Fruit fly (Drosophila melanogaster) Kc167 (cell line): ENCODE results near the gene CadN2.

Experiments
- Myc ChIP-seq: fragments of >200 bp; optimal IDR thresholded peaks from 2 replicates; lab custom pipeline; 2017; ENCODE audit warnings: missing external identifiers
- Sin3A ChIP-seq: fragments of >200 bp; optimal IDR thresholded peaks from 2 replicates; lab custom pipeline; 2018; ENCODE audit warnings: missing external identifiers
- h ChIP-seq: fragments of >200 bp; optimal IDR thresholded peaks from 3 replicates; lab custom pipeline; 2018; ENCODE audit warnings: missing external identifiers
- insv ChIP-seq: fragments of >200 bp; optimal IDR thresholded peaks from 3 replicates; lab custom pipeline; 2018; ENCODE audit warnings: missing external identifiers
- psq ChIP-seq: fragments of >200 bp; optimal IDR thresholded peaks from 2 replicates; lab custom pipeline; 2017; ENCODE audit warnings: missing external identifiers
- ttk ChIP-seq: sonication (Bioruptor generic); optimal IDR thresholded peaks from 2 replicates; lab custom pipeline; 2017; ENCODE audit warnings: missing external identifiers

Gene CadN2

dm6 chr2L:17875147-17875546 lies at the start of gene CadN2:
Gene CadN2 (minus strand): TSS chr2L:17875247.
- TF ChIP-seq ttk (no peak), insv (lab: Kevin White, UChicago) (no peak), Myc (no peak), h (no peak), psq (lab: Kevin White, UChicago) (no peak), Sin3A (lab: Kevin White, UChicago) (no peak)

- no peak for TF ChIP-seq h
- TF ChIP-seq insv (lab: Kevin White, UChicago) = no peak
- no peak for TF ChIP-seq Sin3A (lab: Kevin White, UChicago)
- TF ChIP-seq psq (lab: Kevin White, UChicago) = no peak
- no peak for TF ChIP-seq ttk
- TF ChIP-seq Myc = no peak
These were observed 46.5 kb upstream of the CadN2 start for dm6 chr2L:17921527-17921926.

- TF ChIP-seq Sin3A (lab: Kevin White, UChicago) (no peak), Myc (no peak), insv (lab: Kevin White, UChicago) (no peak), psq (lab: Kevin White, UChicago) (no peak), h (no peak), ttk (no peak)
These were observed 39.9 kb upstream of the CadN2 start, which contains the start of gene CG43271 for dm6 chr2L:17914923-17915322. Gene CG43271 (minus strand): TSS chr2L:17915023.

- TF ChIP-seq Sin3A (lab: Kevin White, UChicago) = no peak
- TF ChIP-seq h = no peak
- no peak for TF ChIP-seq Myc
- no peak for TF ChIP-seq insv (lab: Kevin White, UChicago)
- no peak for TF ChIP-seq psq (lab: Kevin White, UChicago)
- no peak for TF ChIP-seq ttk
These were observed 28.0 kb upstream of the CadN2 start for dm6 chr2L:17903007-17903406.

- no peak for TF ChIP-seq insv (lab: Kevin White, UChicago)
- no peak for TF ChIP-seq ttk
- TF ChIP-seq Myc = no peak
- no peak for TF ChIP-seq h
- no peak for TF ChIP-seq Sin3A (lab: Kevin White, UChicago)
- TF ChIP-seq psq (lab: Kevin White, UChicago) = no peak
These were observed 62.5 kb downstream of the CadN2 start, which contains the start of gene CG42830 for dm6 chr2L:17812572-17812971. Gene CG42830 (minus strand): TSS chr2L:17812672.

- no peak for TF ChIP-seq ttk
- no peak for TF ChIP-seq Myc
- TF ChIP-seq h = no peak
- no peak for TF ChIP-seq insv (lab: Kevin White, UChicago)
- no peak for TF ChIP-seq Sin3A (lab: Kevin White, UChicago)
- no peak for TF ChIP-seq psq (lab: Kevin White, UChicago)
These were observed 71.9 kb downstream of the CadN2 start for dm6 chr2L:17803117-17803516.

- no peak for TF ChIP-seq h
- TF ChIP-seq Myc = no peak
- TF ChIP-seq ttk = no peak
- no peak for TF ChIP-seq insv (lab: Kevin White, UChicago)
- TF ChIP-seq Sin3A (lab: Kevin White, UChicago) = no peak
- no peak for TF ChIP-seq psq (lab: Kevin White, UChicago)
These were observed 90.4 kb downstream of the CadN2 start for dm6 chr2L:17784641-17785040.

dm6 chr2L:17783477-17783876 lies 91.6 kb downstream of the CadN2 start:
- TF ChIP-seq ttk (no peak), psq (lab: Kevin White, UChicago) (no peak), insv (lab: Kevin White, UChicago) (no peak), Myc (no peak), h (no peak), Sin3A (lab: Kevin White, UChicago) (no peak)

dm6 chr2L:17781948-17782347 lies 93.1 kb downstream of the CadN2 start:
- TF ChIP-seq Sin3A (lab: Kevin White, UChicago) = no peak
- no peak for TF ChIP-seq ttk
- no peak for TF ChIP-seq h
- TF ChIP-seq psq (lab: Kevin White, UChicago) = no peak
- TF ChIP-seq Myc = no peak
- no peak for TF ChIP-seq insv (lab: Kevin White, UChicago)

- TF ChIP-seq ttk (no peak), Myc (no peak), Sin3A (lab: Kevin White, UChicago) (no peak), insv (lab: Kevin White, UChicago) (no peak), psq (lab: Kevin White, UChicago) (no peak), h (no peak)
These were observed 96.7 kb downstream of the CadN2 start, which contains the start of gene CadN for dm6 chr2L:17778287-17778762. Gene CadN (minus strand): TSS chr2L:17778340.

- TF ChIP-seq Sin3A (lab: Kevin White, UChicago) = no peak
- TF ChIP-seq h = no peak
- TF ChIP-seq ttk = no peak
- no peak for TF ChIP-seq psq (lab: Kevin White, UChicago)
- TF ChIP-seq insv (lab: Kevin White, UChicago) = no peak
These were observed 97.6 kb downstream of the CadN2 start for dm6 chr2L:17777425-17777824.

dm6 chr2L:17770775-17771174 lies 104.3 kb downstream of the CadN2 start:
- TF ChIP-seq Sin3A (lab: Kevin White, UChicago) (no peak), h (no peak), Myc (no peak)

- TF ChIP-seq Myc = no peak
- no peak for TF ChIP-seq psq (lab: Kevin White, UChicago)
- no peak for TF ChIP-seq Sin3A (lab: Kevin White, UChicago)
- no peak for TF ChIP-seq insv (lab: Kevin White, UChicago)
- TF ChIP-seq ttk = no peak
- TF ChIP-seq h = no peak
These were observed 104.9 kb downstream of the CadN2 start for dm6 chr2L:17770121-17770520.
